Fruit fly (Drosophila melanogaster) S2 (cell line): ENCODE data around the gene CG17919.

Experiments
- CG8478 ChIP-seq: fragments of >200 bp; optimal IDR thresholded peaks from 2 replicates; lab custom pipeline; 2018
- CTCF ChIP-seq, 2 experiments: fragments of >200 bp; optimal IDR thresholded peaks; 2 replicates each; lab custom pipeline; 2018

The CG17919 gene

dm6 chr3R:6373512-6374306 is 29.9 kb downstream of the CG17919 start:
- TF ChIP-seq CG8478 (lab: Kevin White, UChicago) (no peak), CTCF (optimal IDR thresholded peaks at IDR 0.05; lab: Kevin White, UChicago) (no peak)

dm6 chr3R:6374307-6374574 is 30.4 kb downstream of the CG17919 start, which contains the start of gene CG42564:
TSS of gene CG42564 (plus strand) at chr3R:6374475.
- TF ChIP-seq CG8478 (lab: Kevin White, UChicago): no peak
- no peak for TF ChIP-seq CTCF (optimal IDR thresholded peaks at IDR 0.05; lab: Kevin White, UChicago)

dm6 chr3R:6375944-6376343 is 32.1 kb downstream of the CG17919 start, which contains the start of gene CRAT:
TSS of gene CRAT (minus strand) at chr3R:6376044.
- no peak for TF ChIP-seq CTCF (optimal IDR thresholded peaks at IDR 0.05; lab: Kevin White, UChicago)
- no peak for TF ChIP-seq CG8478 (lab: Kevin White, UChicago)

- TF ChIP-seq CG8478 (lab: Kevin White, UChicago) (no peak), CTCF (optimal IDR thresholded peaks at IDR 0.05; lab: Kevin White, UChicago) (no peak)
Observed at dm6 chr3R:6377497-6377896, 33.7 kb downstream of the CG17919 start, which contains the start of gene CG42537. TSS of gene CG42537 (plus strand) at chr3R:6377797.

- TF ChIP-seq CTCF (optimal IDR thresholded peaks at IDR 0.05; lab: Kevin White, UChicago) (no peak), CG8478 (lab: Kevin White, UChicago) (no peak)
Observed at dm6 chr3R:6380129-6380528, 36.3 kb downstream of the CG17919 start, which contains the start of the genes CG1024 and TfIIFalpha. TSS of gene CG1024 (minus strand) at chr3R:6380328. TSS of gene TfIIFalpha (plus strand) at chr3R:6380467.

- TF ChIP-seq CTCF (optimal IDR thresholded peaks at IDR 0.05; lab: Kevin White, UChicago) (no peak), CG8478 (lab: Kevin White, UChicago) (no peak)
Observed at dm6 chr3R:6381784-6382183, 38.0 kb downstream of the CG17919 start.

- TF ChIP-seq CG8478 (lab: Kevin White, UChicago) (no peak), CTCF (optimal IDR thresholded peaks at IDR 0.05; lab: Kevin White, UChicago) (no peak)
Observed at dm6 chr3R:6382733-6383465, 39.1 kb downstream of the CG17919 start, which contains the start of gene gzl. TSS of gene gzl (plus strand) at chr3R:6382914.

- no peak for TF ChIP-seq CTCF (optimal IDR thresholded peaks at IDR 0.05; lab: Kevin White, UChicago)
- TF ChIP-seq CG8478 (lab: Kevin White, UChicago): no peak
Observed at dm6 chr3R:6383466-6383769, 39.6 kb downstream of the CG17919 start.

dm6 chr3R:6388414-6388830 is 44.6 kb downstream of the CG17919 start:
- no peak for TF ChIP-seq CTCF (optimal IDR thresholded peaks at IDR 0.05; lab: Kevin White, UChicago)
- no peak for TF ChIP-seq CG8478 (lab: Kevin White, UChicago)

- no peak for TF ChIP-seq CTCF (optimal IDR thresholded peaks at IDR 0.05; lab: Kevin White, UChicago)
- no peak for TF ChIP-seq CG8478 (lab: Kevin White, UChicago)
Observed at dm6 chr3R:6393515-6394246, 49.9 kb downstream of the CG17919 start.

- TF ChIP-seq CTCF (optimal IDR thresholded peaks at IDR 0.05; lab: Kevin White, UChicago) (no peak), CG8478 (lab: Kevin White, UChicago) (no peak)
Observed at dm6 chr3R:6394247-6394522, 50.4 kb downstream of the CG17919 start.
